Worm (Caenorhabditis elegans): ENCODE data around the gene F20B10.3.
A peak's percentile ranks its signal among the peaks of the same experiment; 100 is the strongest.

The F20B10.3 gene

DNA sequence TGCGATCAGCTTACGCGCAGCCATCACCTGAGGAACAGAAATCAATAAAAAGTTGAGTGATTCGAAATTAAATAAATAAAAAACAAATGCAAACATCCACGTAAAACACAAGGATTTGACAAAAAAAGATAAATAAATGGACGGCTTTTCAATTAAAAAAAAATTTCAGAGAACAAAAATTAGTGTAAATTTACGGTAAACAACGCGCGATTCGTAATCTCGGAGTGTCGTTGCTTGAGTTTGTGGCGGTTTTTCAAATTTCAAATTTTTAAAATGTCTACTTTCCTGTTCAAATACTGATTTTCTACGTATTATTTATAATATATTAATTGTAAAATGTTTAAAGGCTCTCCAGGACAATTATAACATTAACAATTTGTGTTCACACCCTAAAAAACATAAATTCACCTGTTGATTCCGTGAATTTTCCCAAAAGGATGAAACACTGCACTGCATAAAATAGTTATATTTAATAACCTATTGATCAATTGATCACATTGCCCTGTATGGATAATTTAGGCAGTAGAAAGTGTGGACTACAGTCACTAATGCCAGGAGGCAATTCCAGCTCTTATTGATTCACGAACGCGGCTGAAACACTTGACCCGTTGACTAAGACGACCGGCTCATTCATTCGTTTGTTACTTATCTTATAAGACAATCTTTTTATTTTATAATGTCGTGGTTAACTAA lies 41.1 kb downstream of the F20B10.3 start, which contains the start of the genes marb-1 and F35G2.3:
TSS of gene marb-1 (minus strand) at position 27 of the 693 bp plus-strand sequence.
TSS of gene F35G2.3 (plus strand) at position 643 of the 693 bp plus-strand sequence.
- TF ChIP-seq saeg-2 (GFP tag; IDR thresholded peaks at IDR 0.05), result no peak
- TF ChIP-seq zag-1 (tag; optimal IDR thresholded peaks at IDR 0.05), result no peak
- no peak for TF ChIP-seq zip-2 (tag; optimal IDR thresholded peaks at IDR 0.05)
- TF ChIP-seq F26F4.8 (GFP tag; conservative IDR thresholded peaks at IDR 0.05), result no peak
- TF ChIP-seq nhr-77 (tag; optimal IDR thresholded peaks at IDR 0.05), result peak; percentile 46
- peak in 1 of 2 experiments; percentile 78 for TF ChIP-seq lsy-2 (tag; optimal IDR thresholded peaks at IDR 0.05)
- no peak for TF ChIP-seq nhr-41 (GFP tag; IDR thresholded peaks at IDR 0.05)
- TF ChIP-seq attf-4 (tag; optimal IDR thresholded peaks at IDR 0.05), result no peak
- TF ChIP-seq Y5F2A.4 (GFP tag; optimal IDR thresholded peaks at IDR 0.05), result no peak
- TF ChIP-seq Y48G9A.11 (GFP tag; IDR thresholded peaks at IDR 0.05), result peak; percentile 98
- no peak for TF ChIP-seq zfp-3 (GFP tag; conservative IDR thresholded peaks at IDR 0.05)
- TF ChIP-seq daf-16 (GFP tag; optimal IDR thresholded peaks at IDR 0.05), result no peak
- TF ChIP-seq daf-16 (tag; optimal IDR thresholded peaks at IDR 0.05), result peak; percentile 41
- no peak for TF ChIP-seq ceh-82 (tag; optimal IDR thresholded peaks at IDR 0.05)
- no peak for TF ChIP-seq egl-27 (tag; optimal IDR thresholded peaks at IDR 0.05)
- no peak for TF ChIP-seq mdt-29 (GFP tag; IDR thresholded peaks at IDR 0.05)
- no peak for TF ChIP-seq ceh-28 (tag; optimal IDR thresholded peaks at IDR 0.05)
- TF ChIP-seq mep-1 (tag; optimal IDR thresholded peaks at IDR 0.05), result peak; percentile 25
- no peak for TF ChIP-seq nhr-48 (tag; optimal IDR thresholded peaks at IDR 0.05)
- TF ChIP-seq dve-1 (tag; optimal IDR thresholded peaks at IDR 0.05; ENCODE audit: insufficient read depth), result peak; percentile 46
- TF ChIP-seq ceh-44 (GFP tag; IDR thresholded peaks at IDR 0.05), result no peak
- no peak for TF ChIP-seq dmd-8 (GFP tag; IDR thresholded peaks at IDR 0.05)
- no peak for TF ChIP-seq ceh-62 (tag; optimal IDR thresholded peaks at IDR 0.05)
- TF ChIP-seq mes-2 (tag; optimal IDR thresholded peaks at IDR 0.05; ENCODE audit: poor library complexity, severe bottlenecking), result peak; percentile 64
- peak; percentile 13 for TF ChIP-seq F10B5.3 (tag; optimal IDR thresholded peaks at IDR 0.05)
- TF ChIP-seq lin-1 (GFP tag; IDR thresholded peaks at IDR 0.05), result no peak
- peak; percentile 40 for TF ChIP-seq hlh-30 (tag; optimal IDR thresholded peaks at IDR 0.05; ENCODE audit: insufficient read depth)
- no peak for TF ChIP-seq nhr-6 (tag; optimal IDR thresholded peaks at IDR 0.05)
- no peak for TF ChIP-seq cey-2 (tag; optimal IDR thresholded peaks at IDR 0.05; ENCODE audit: borderline replicate concordance, insufficient read depth)
- no peak for TF ChIP-seq pqm-1 (tag; optimal IDR thresholded peaks at IDR 0.05)
- peak; percentile 97 for TF ChIP-seq T20F7.1 (GFP tag; optimal IDR thresholded peaks at IDR 0.05)
- no peak for TF ChIP-seq sdz-12 (GFP tag; optimal IDR thresholded peaks at IDR 0.05)
- no peak for TF ChIP-seq hmg-1.1 (GFP tag; IDR thresholded peaks at IDR 0.05)
- no peak for TF ChIP-seq unc-130 (GFP tag; optimal IDR thresholded peaks at IDR 0.05)
- no peak for TF ChIP-seq unc-62 (GFP tag; optimal IDR thresholded peaks at IDR 0.05 in 1 of 2)
- no peak for TF ChIP-seq unc-62 (tag; optimal IDR thresholded peaks at IDR 0.05)
- no peak for TF ChIP-seq fos-1 (tag; optimal IDR thresholded peaks at IDR 0.05)
- TF ChIP-seq aha-1 (tag), result no peak
- TF ChIP-seq tag-97 (GFP tag; IDR thresholded peaks at IDR 0.05), result no peak
- TF ChIP-seq dpl-1 (GFP tag; optimal IDR thresholded peaks at IDR 0.05), result peak; percentile 92
- TF ChIP-seq R02D3.7 (tag; optimal IDR thresholded peaks at IDR 0.05), result peak; percentile 66
- TF ChIP-seq skn-1 (tag; optimal IDR thresholded peaks at IDR 0.05), result no peak
- no peak for TF ChIP-seq duxl-1 (tag; optimal IDR thresholded peaks at IDR 0.05; ENCODE audit: poor library complexity)
- TF ChIP-seq lin-38 (GFP tag; IDR thresholded peaks at IDR 0.05), result 0 out of 2 replicates have a peak, but pooled peaks have one; percentile 6
- no peak for TF ChIP-seq lin-15B (tag; optimal IDR thresholded peaks at IDR 0.05)
- no peak for TF ChIP-seq snpc-4 (tag; optimal IDR thresholded peaks at IDR 0.05)
- no peak for TF ChIP-seq spr-3 (GFP tag; optimal IDR thresholded peaks at IDR 0.05)
- no peak for TF ChIP-seq zip-11 (GFP tag; IDR thresholded peaks at IDR 0.05)
- peak; percentile 57 for TF ChIP-seq ztf-7 (tag; optimal IDR thresholded peaks at IDR 0.05)
- no peak for TF ChIP-seq arid-1 (GFP tag; conservative IDR thresholded peaks at IDR 0.05)

Data from whole organism, L4 larva.